Fruit fly (Drosophila melanogaster) whole organism, embryonic: ENCODE data around the gene Ir94f.

Source experiments
- CG6689 ChIP-seq: fragments of 200-800 bp; sonication (Bioruptor generic); IDR thresholded peaks from 2 replicates; pipeline ENCODE4 v1.3.6; 2022; ENCODE audit warnings: missing biosample characterization, missing genetic modification characterization
- vfl ChIP-seq: fragments of 200-800 bp; sonication (Bioruptor generic); optimal IDR thresholded peaks from 2 replicates; lab custom pipeline; 2016; ENCODE audit warnings: missing biosample characterization, missing genetic modification characterization

dm6 chr3R:23519395-23520101 is 37.9 kb downstream of the Ir94f start, which contains the start of gene Irk2:
- no peak for TF ChIP-seq vfl
- no peak for TF ChIP-seq CG6689 (GFP tag; lab: Robert Waterston, UW)
